Fruit fly (Drosophila melanogaster) whole organism, embryonic: ENCODE measurements around the gene slpr.

Source experiments
- Abd-B ChIP-seq: fragments of 200-800 bp; sonication (Bioruptor generic); optimal IDR thresholded peaks from 2 replicates; lab custom pipeline; 2018; ENCODE audit warnings: missing biosample characterization, mild to moderate bottlenecking, missing genetic modification characterization, moderate library complexity
- Adf1 ChIP-seq: fragments of 200-800 bp; sonication (Bioruptor generic); IDR thresholded peaks from 2 replicates; pipeline ENCODE4 v1.3.6; 2022; ENCODE audit warnings: missing biosample characterization, missing genetic modification characterization
- CG11398 ChIP-seq: fragments of 200-800 bp; sonication (Bioruptor generic); optimal IDR thresholded peaks from 2 replicates; lab custom pipeline; 2016; ENCODE audit warnings: missing biosample characterization, missing genetic modification characterization
- CG12071 ChIP-seq: fragments of 200-800 bp; sonication (Bioruptor generic); optimal IDR thresholded peaks from 3 replicates; lab custom pipeline; 2018; ENCODE audit warnings: missing biosample characterization, mild to moderate bottlenecking, missing genetic modification characterization
- CG12659 ChIP-seq: fragments of 200-800 bp; sonication (Bioruptor generic); optimal IDR thresholded peaks from 3 replicates; lab custom pipeline; 2017; ENCODE audit warnings: mild to moderate bottlenecking, missing biosample characterization, missing genetic modification reagents, missing genetic modification characterization
- CG13296 ChIP-seq: fragments of 200-800 bp; sonication (Bioruptor generic); optimal IDR thresholded peaks from 3 replicates; lab custom pipeline; 2018; ENCODE audit warnings: missing biosample characterization, mild to moderate bottlenecking, missing genetic modification characterization
- CG1647 ChIP-seq: fragments of 200-800 bp; sonication (Bioruptor generic); optimal IDR thresholded peaks from 3 replicates; lab custom pipeline; 2016; ENCODE audit warnings: missing biosample characterization, missing genetic modification characterization
- CG16779 ChIP-seq: fragments of 200-800 bp; sonication (Bioruptor generic); IDR thresholded peaks from 2 replicates; pipeline ENCODE4 v1.3.6; 2022; ENCODE audit warnings: missing biosample characterization, missing genetic modification characterization
- CG17385 ChIP-seq: fragments of 200-800 bp; sonication (Bioruptor generic); optimal IDR thresholded peaks from 3 replicates; lab custom pipeline; 2018; ENCODE audit warnings: missing biosample characterization, mild to moderate bottlenecking, missing genetic modification characterization
- CG17568 ChIP-seq: fragments of 200-800 bp; sonication (Bioruptor generic); optimal IDR thresholded peaks from 2 replicates; lab custom pipeline; 2018; ENCODE audit warnings: missing biosample characterization, mild to moderate bottlenecking, missing genetic modification characterization, moderate library complexity
- CG17829 ChIP-seq: fragments of 200-800 bp; optimal IDR thresholded peaks from 2 replicates; lab custom pipeline; 2019; ENCODE audit warnings: missing biosample characterization, mild to moderate bottlenecking, missing genetic modification characterization, moderate library complexity
- CG31441 ChIP-seq: fragments of 200-800 bp; sonication (Bioruptor generic); IDR thresholded peaks from 2 replicates; pipeline ENCODE4 v1.3.6; 2022; ENCODE audit warnings: missing biosample characterization, missing genetic modification characterization
- CG32532 ChIP-seq: fragments of 200-800 bp; sonication (Bioruptor generic); IDR thresholded peaks from 2 replicates; pipeline ENCODE4 v1.3.6; 2022; ENCODE audit warnings: missing biosample characterization, missing genetic modification characterization
- CG33557 ChIP-seq: fragments of 200-800 bp; sonication (Bioruptor generic); optimal IDR thresholded peaks from 2 replicates; lab custom pipeline; 2019; ENCODE audit warnings: missing biosample characterization, mild to moderate bottlenecking, missing genetic modification characterization, moderate library complexity
- CG4617 ChIP-seq: fragments of 200-800 bp; sonication (Bioruptor generic); optimal IDR thresholded peaks from 3 replicates; lab custom pipeline; 2016; ENCODE audit warnings: missing biosample characterization, missing genetic modification characterization, borderline replicate concordance
- CG6791 ChIP-seq: fragments of 200-800 bp; sonication (Bioruptor generic); IDR thresholded peaks from 3 replicates; pipeline ENCODE4 v1.3.6; 2022; ENCODE audit warnings: missing biosample characterization, missing genetic modification characterization; ENCODE audit not compliant: partially characterized antibody
- CG7556 ChIP-seq: fragments of 200-800 bp; sonication (Bioruptor generic); optimal IDR thresholded peaks from 2 replicates; lab custom pipeline; 2017; ENCODE audit warnings: missing biosample characterization, mild to moderate bottlenecking, missing genetic modification characterization
- CG9727 ChIP-seq: fragments of 200-800 bp; sonication (Bioruptor generic); optimal IDR thresholded peaks from 3 replicates; lab custom pipeline; 2017; ENCODE audit warnings: missing biosample characterization, mild to moderate bottlenecking, missing genetic modification characterization
- CrebB ChIP-seq: fragments of 200-800 bp; sonication (Bioruptor generic); optimal IDR thresholded peaks from 3 replicates; lab custom pipeline; 2018; ENCODE audit warnings: missing biosample characterization, mild to moderate bottlenecking, missing genetic modification characterization
- E2f2 ChIP-seq: fragments of 200-800 bp; sonication (Bioruptor generic); IDR thresholded peaks from 2 replicates; pipeline ENCODE4 v1.3.6; 2022; ENCODE audit warnings: missing biosample characterization, missing genetic modification characterization
- Fer1 ChIP-seq: fragments of 200-800 bp; sonication (Bioruptor generic); optimal IDR thresholded peaks from 2 replicates; lab custom pipeline; 2017; ENCODE audit warnings: missing biosample characterization, mild to moderate bottlenecking, missing genetic modification characterization
- HLH3B ChIP-seq: fragments of 200-800 bp; sonication (Bioruptor generic); IDR thresholded peaks from 2 replicates; pipeline ENCODE4 v1.3.6; 2022; ENCODE audit warnings: missing biosample characterization, missing genetic modification characterization
- HLH4C ChIP-seq: fragments of 200-800 bp; sonication (Bioruptor generic); IDR thresholded peaks from 3 replicates; pipeline ENCODE4 v1.3.6; 2022; ENCODE audit warnings: missing biosample characterization, missing genetic modification characterization; ENCODE audit not compliant: partially characterized antibody
- Meics ChIP-seq: fragments of 200-800 bp; sonication (Bioruptor generic); optimal IDR thresholded peaks from 2 replicates; lab custom pipeline; 2017; ENCODE audit warnings: missing biosample characterization, mild to moderate bottlenecking, missing genetic modification characterization
- NFAT ChIP-seq: fragments of 200-800 bp; sonication (Bioruptor generic); IDR thresholded peaks from 2 replicates; pipeline ENCODE4 v1.3.6; 2022; ENCODE audit warnings: missing biosample characterization, missing genetic modification characterization
- Rfx ChIP-seq: fragments of 200-800 bp; sonication (Bioruptor generic); IDR thresholded peaks from 2 replicates; pipeline ENCODE4 v1.3.6; 2022; ENCODE audit warnings: missing biosample characterization, missing genetic modification characterization
- Side ChIP-seq: fragments of 200-800 bp; sonication (Bioruptor generic); optimal IDR thresholded peaks from 2 replicates; lab custom pipeline; 2016; ENCODE audit warnings: missing biosample characterization, missing genetic modification characterization
- Usf ChIP-seq: fragments of 200-800 bp; sonication (Bioruptor generic); optimal IDR thresholded peaks from 2 replicates; lab custom pipeline; 2017; ENCODE audit warnings: missing genotype, missing biosample characterization, missing genetic modification characterization
- Xbp1 ChIP-seq: fragments of 200-800 bp; sonication (Bioruptor generic); optimal IDR thresholded peaks from 3 replicates; lab custom pipeline; 2016; ENCODE audit warnings: missing biosample characterization, mild to moderate bottlenecking, missing genetic modification characterization
- amos ChIP-seq: fragments of 200-800 bp; sonication (Bioruptor generic); IDR thresholded peaks from 2 replicates; pipeline ENCODE4 v1.3.6; 2022; ENCODE audit warnings: missing biosample characterization, missing genetic modification characterization; ENCODE audit not compliant: partially characterized antibody
- ato ChIP-seq: fragments of 200-800 bp; sonication (Bioruptor generic); IDR thresholded peaks from 2 replicates; pipeline ENCODE4 v1.3.6; 2022; ENCODE audit warnings: missing biosample characterization, missing genetic modification characterization; ENCODE audit not compliant: partially characterized antibody
- bigmax ChIP-seq: fragments of 200-800 bp; sonication (Bioruptor generic); optimal IDR thresholded peaks from 2 replicates; lab custom pipeline; 2018; ENCODE audit warnings: missing biosample characterization, mild to moderate bottlenecking, missing genetic modification characterization
- cg ChIP-seq: fragments of 200-800 bp; sonication (Bioruptor generic); optimal IDR thresholded peaks from 3 replicates; lab custom pipeline; 2019; ENCODE audit warnings: missing biosample characterization, mild to moderate bottlenecking, missing genetic modification characterization, moderate library complexity
- crp ChIP-seq, 2 experiments: fragments of 200-800 bp; sonication (Bioruptor generic); optimal IDR thresholded peaks; 2 replicates in 1 of 2; 3 replicates in 1 of 2; lab custom pipeline; 2017; ENCODE audit warnings: missing biosample characterization in 2 of 2, missing genetic modification characterization in 2 of 2, mild to moderate bottlenecking in 1 of 2, moderate library complexity in 1 of 2
- disco-r ChIP-seq: fragments of 200-800 bp; sonication (Bioruptor generic); optimal IDR thresholded peaks from 2 replicates; lab custom pipeline; 2016; ENCODE audit warnings: missing biosample characterization, missing genetic modification characterization
- esg ChIP-seq: fragments of 200-800 bp; sonication (Bioruptor generic); conservative IDR thresholded peaks from 2 replicates; pipeline ENCODE4 v1.3.6; 2022; ENCODE audit warnings: missing biosample characterization, missing genetic modification characterization
- fd3F ChIP-seq: fragments of 200-800 bp; sonication (Bioruptor generic); optimal IDR thresholded peaks from 2 replicates; lab custom pipeline; 2018; ENCODE audit warnings: missing biosample characterization, mild to moderate bottlenecking, missing genetic modification characterization, moderate library complexity
- gcm ChIP-seq: fragments of 200-800 bp; sonication (Bioruptor generic); optimal IDR thresholded peaks from 2 replicates; lab custom pipeline; 2019; ENCODE audit warnings: missing biosample characterization, mild to moderate bottlenecking, missing genetic modification characterization, moderate library complexity
- ham ChIP-seq: fragments of 200-800 bp; sonication (Bioruptor generic); IDR thresholded peaks from 2 replicates; pipeline ENCODE4 v1.3.6; 2022; ENCODE audit warnings: missing biosample characterization, missing genetic modification characterization
- mirr ChIP-seq: fragments of 200-800 bp; sonication (Bioruptor generic); optimal IDR thresholded peaks from 3 replicates; lab custom pipeline; 2018; ENCODE audit warnings: missing biosample characterization, mild to moderate bottlenecking, missing genetic modification characterization
- nmo ChIP-seq: fragments of 200-800 bp; sonication (Bioruptor generic); optimal IDR thresholded peaks from 2 replicates; lab custom pipeline; 2018; ENCODE audit warnings: missing biosample characterization, mild to moderate bottlenecking, missing genetic modification characterization, moderate library complexity
- odd ChIP-seq: fragments of 200-800 bp; sonication (Bioruptor generic); optimal IDR thresholded peaks from 2 replicates; lab custom pipeline; 2017; ENCODE audit warnings: missing biosample characterization, mild to moderate bottlenecking, missing genetic modification characterization
- salm ChIP-seq: fragments of 200-800 bp; sonication (Bioruptor generic); optimal IDR thresholded peaks from 2 replicates; lab custom pipeline; 2018; ENCODE audit warnings: missing biosample characterization, mild to moderate bottlenecking, missing genetic modification characterization
- schlank ChIP-seq: fragments of 200-800 bp; sonication (Bioruptor generic); optimal IDR thresholded peaks from 2 replicates; lab custom pipeline; 2018; ENCODE audit warnings: missing biosample characterization, mild to moderate bottlenecking, missing genetic modification characterization
- scrt ChIP-seq: fragments of 200-800 bp; sonication (Bioruptor generic); optimal IDR thresholded peaks from 2 replicates; lab custom pipeline; 2018; ENCODE audit warnings: missing biosample characterization, mild to moderate bottlenecking, missing genetic modification characterization, moderate library complexity
- slbo ChIP-seq: fragments of 200-800 bp; sonication (Bioruptor generic); IDR thresholded peaks from 2 replicates; pipeline ENCODE4 v1.3.6; 2022; ENCODE audit warnings: missing biosample characterization, missing genetic modification characterization
- sna ChIP-seq: fragments of 200-800 bp; sonication (Bioruptor generic); IDR thresholded peaks from 2 replicates; pipeline ENCODE4 v1.3.6; 2022; ENCODE audit warnings: missing biosample characterization, missing genetic modification characterization; ENCODE audit not compliant: partially characterized antibody
- tll ChIP-seq, 2 experiments: fragments of 200-800 bp in 1 of 2; fragments of >200 bp in 1 of 2; sonication (Bioruptor generic) in 1 of 2; optimal IDR thresholded peaks; 2 replicates each; lab custom pipeline; 2017 to 2019; ENCODE audit warnings: missing biosample characterization in 2 of 2, missing genetic modification characterization in 2 of 2, mild to moderate bottlenecking in 1 of 2, moderate library complexity in 1 of 2

The slpr gene

DNA sequence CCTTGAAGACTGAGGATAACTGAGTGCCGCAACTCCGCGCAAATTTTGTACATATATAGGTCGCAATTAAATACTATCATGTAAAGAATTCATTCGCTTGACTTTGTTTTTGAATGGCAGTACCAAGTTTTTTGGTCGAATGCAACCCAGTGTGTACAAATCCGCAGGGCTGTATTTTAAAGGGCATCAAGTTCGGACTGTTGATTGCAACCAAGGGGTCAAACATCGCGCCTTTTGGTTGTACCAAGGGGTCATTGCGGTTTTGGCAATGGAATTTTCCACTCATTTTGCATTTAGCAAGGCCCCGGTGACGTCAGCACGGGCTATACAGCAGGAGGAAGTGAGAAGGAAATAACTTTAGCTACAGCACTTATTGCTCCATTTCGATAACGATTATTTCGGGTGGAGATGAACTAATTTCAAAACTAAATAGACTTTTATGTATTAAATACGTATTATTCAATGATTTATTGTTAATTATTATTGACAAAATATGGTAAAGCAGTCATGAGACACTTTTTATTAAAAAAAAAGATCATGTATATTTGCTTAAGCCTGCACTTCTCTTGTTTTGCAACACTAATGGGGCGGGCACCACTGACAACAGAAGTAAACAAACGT, 45.2 kb downstream of the slpr start, which contains the start of gene CG10958 (continued):
- TF ChIP-seq cg (GFP tag; lab: Kevin White, UChicago) = no peak
- peak; percentile 50 for TF ChIP-seq fd3F
- TF ChIP-seq esg (GFP tag; lab: Robert Waterston, UW) = 0 out of 2 replicates have a peak, but pooled peaks have one; percentile 20
- TF ChIP-seq CG31441 (GFP tag; lab: Robert Waterston, UW) = peak; percentile 46
- TF ChIP-seq CG11398 (GFP tag; lab: Kevin White, UChicago) = no peak
- no peak for TF ChIP-seq schlank (tag; lab: Kevin White, UChicago)
- TF ChIP-seq Adf1 (GFP tag; lab: Robert Waterston, UW) = peak; percentile 37; the same call in 1 of the 2 replicates
- TF ChIP-seq odd = peak; percentile 14
- TF ChIP-seq E2f2 (GFP tag; lab: Robert Waterston, UW) = peak; percentile 55
- no peak for TF ChIP-seq CG16779 (GFP tag; lab: Robert Waterston, UW)
- peak; percentile 57 for TF ChIP-seq CG9727
- no peak for TF ChIP-seq CG12071 (GFP tag; lab: Kevin White, UChicago)
- TF ChIP-seq CG13296 = peak; percentile 61
- TF ChIP-seq amos = no peak
- TF ChIP-seq scrt (GFP tag; lab: Kevin White, UChicago) = no peak
- no peak for TF ChIP-seq HLH4C
- TF ChIP-seq CG17568 (GFP tag; lab: Kevin White, UChicago) = no peak
- TF ChIP-seq Xbp1 (GFP tag; lab: Kevin White, UChicago) = peak; percentile 62
- TF ChIP-seq CG33557 (GFP tag; lab: Kevin White, UChicago) = peak; percentile 20
- peak; percentile 48 for TF ChIP-seq CG12659
- TF ChIP-seq Abd-B (GFP tag; lab: Kevin White, UChicago) = peak; percentile 31
- peak; percentile 39 for TF ChIP-seq gcm (GFP tag; lab: Kevin White, UChicago)
- TF ChIP-seq ato (GFP tag; lab: Robert Waterston, UW) = no peak
- TF ChIP-seq slbo (GFP tag; lab: Robert Waterston, UW) = peak; percentile 79
- TF ChIP-seq HLH3B (GFP tag; lab: Robert Waterston, UW) = 0 out of 2 replicates have a peak, but pooled peaks have one; percentile 22
- no peak for TF ChIP-seq Usf (GFP tag; lab: Kevin White, UChicago)
- TF ChIP-seq sna = peak; percentile 50; the same call in 1 of the 2 replicates
- TF ChIP-seq CG17829 (tag; lab: Kevin White, UChicago) = peak; percentile 59
- TF ChIP-seq CrebB (tag; lab: Kevin White, UChicago) = no peak
- TF ChIP-seq Fer1 (GFP tag; lab: Kevin White, UChicago) = peak; percentile 68
- peak in 1 of 2 experiments; percentile 23 for TF ChIP-seq crp (GFP tag; optimal IDR thresholded peaks at IDR 0.05; lab: Kevin White, UChicago)
- TF ChIP-seq nmo (GFP tag; lab: Kevin White, UChicago) = peak; percentile 49
- peak; percentile 68 for TF ChIP-seq CG17385 (GFP tag; lab: Kevin White, UChicago)
- no peak for TF ChIP-seq salm (tag; lab: Kevin White, UChicago)
- TF ChIP-seq CG4617 = peak; percentile 24
- peak; percentile 62 for TF ChIP-seq Meics
- TF ChIP-seq CG6791 (GFP tag; lab: Robert Waterston, UW) = 0 out of 3 replicates have a peak, but pooled peaks have one; percentile 31
- peak in 1 of 2 experiments; percentile 3 for TF ChIP-seq tll (GFP tag; optimal IDR thresholded peaks at IDR 0.05; lab: Kevin White, UChicago)
- TF ChIP-seq Rfx (GFP tag; lab: Robert Waterston, UW) = peak; percentile 66
- peak; percentile 55 for TF ChIP-seq CG32532 (GFP tag; lab: Robert Waterston, UW)
- TF ChIP-seq NFAT (GFP tag; lab: Robert Waterston, UW) = 0 out of 2 replicates have a peak, but pooled peaks have one; percentile 15
- no peak for TF ChIP-seq ham (GFP tag; lab: Robert Waterston, UW)
- no peak for TF ChIP-seq bigmax (GFP tag; lab: Kevin White, UChicago)
- no peak for TF ChIP-seq mirr (GFP tag; lab: Kevin White, UChicago)
- peak; percentile 64 for TF ChIP-seq CG7556 (GFP tag; lab: Kevin White, UChicago)
- TF ChIP-seq disco-r (GFP tag; lab: Kevin White, UChicago) = no peak
- TF ChIP-seq Side (GFP tag; lab: Kevin White, UChicago) = no peak
- TF ChIP-seq CG1647 (GFP tag; lab: Kevin White, UChicago) = no peak
